Fruit fly (Drosophila melanogaster) whole organism, embryonic: ENCODE measurements around the gene CG45488.

Experiments used
- Antp ChIP-seq: fragments of 200-800 bp; sonication (Bioruptor generic); optimal IDR thresholded peaks from 3 replicates; lab custom pipeline; 2016; ENCODE audit warnings: missing biosample characterization, missing genetic modification characterization
- CG10274 ChIP-seq: fragments of 200-800 bp; sonication (Bioruptor generic); optimal IDR thresholded peaks from 3 replicates; lab custom pipeline; 2017; ENCODE audit warnings: missing biosample characterization, mild to moderate bottlenecking, missing genetic modification characterization
- CG10565 ChIP-seq: fragments of 200-800 bp; sonication (Bioruptor generic); optimal IDR thresholded peaks from 3 replicates; lab custom pipeline; 2016; ENCODE audit warnings: missing biosample characterization, mild to moderate bottlenecking, missing genetic modification characterization
- CG10979 ChIP-seq: fragments of 200-800 bp; sonication (Bioruptor generic); optimal IDR thresholded peaks from 2 replicates; lab custom pipeline; 2018; ENCODE audit warnings: missing biosample characterization, mild to moderate bottlenecking, missing genetic modification characterization, moderate library complexity
- CG11456 ChIP-seq: fragments of 200-800 bp; sonication (Bioruptor generic); IDR thresholded peaks from 3 replicates; pipeline ENCODE4 v1.3.6; 2022; ENCODE audit warnings: missing biosample characterization, missing genetic modification characterization
- CG12104 ChIP-seq: fragments of 200-800 bp; sonication (Bioruptor generic); optimal IDR thresholded peaks from 3 replicates; lab custom pipeline; 2016; ENCODE audit warnings: missing biosample characterization, missing genetic modification characterization
- CG12299 ChIP-seq: fragments of 200-800 bp; sonication (Bioruptor generic); optimal IDR thresholded peaks from 2 replicates; lab custom pipeline; 2018; ENCODE audit warnings: missing biosample characterization, mild to moderate bottlenecking, missing genetic modification characterization
- CG1233 ChIP-seq: fragments of 200-800 bp; sonication (Bioruptor generic); optimal IDR thresholded peaks from 4 replicates; lab custom pipeline; 2018; ENCODE audit warnings: missing biosample characterization, mild to moderate bottlenecking, missing genetic modification characterization
- CG13123 ChIP-seq: fragments of 200-800 bp; sonication (Bioruptor generic); optimal IDR thresholded peaks from 2 replicates; lab custom pipeline; 2016; ENCODE audit warnings: missing biosample characterization, missing genetic modification characterization
- CG14965 ChIP-seq: fragments of 200-800 bp; sonication (Bioruptor generic); optimal IDR thresholded peaks from 2 replicates; lab custom pipeline; 2016; ENCODE audit warnings: missing biosample characterization, missing genetic modification characterization, borderline replicate concordance
- CG1529 ChIP-seq: fragments of 200-800 bp; sonication (Bioruptor generic); optimal IDR thresholded peaks from 3 replicates; lab custom pipeline; 2018; ENCODE audit warnings: missing biosample characterization, missing genetic modification characterization
- CG16863 ChIP-seq: fragments of 200-800 bp; sonication (Bioruptor generic); optimal IDR thresholded peaks from 3 replicates; lab custom pipeline; 2016; ENCODE audit warnings: missing biosample characterization, missing genetic modification characterization
- CG17186 ChIP-seq: fragments of 200-800 bp; sonication (Bioruptor generic); optimal IDR thresholded peaks from 3 replicates; lab custom pipeline; 2017; ENCODE audit warnings: missing biosample characterization, missing genetic modification reagents, missing genetic modification characterization
- CG17385 ChIP-seq: fragments of 200-800 bp; sonication (Bioruptor generic); optimal IDR thresholded peaks from 3 replicates; lab custom pipeline; 2018; ENCODE audit warnings: missing biosample characterization, mild to moderate bottlenecking, missing genetic modification characterization
- CG2120 ChIP-seq: fragments of 200-800 bp; sonication (Bioruptor generic); optimal IDR thresholded peaks from 3 replicates; lab custom pipeline; 2016; ENCODE audit warnings: missing biosample characterization, missing genetic modification characterization
- CG30431 ChIP-seq: fragments of 200-800 bp; sonication (Bioruptor generic); optimal IDR thresholded peaks from 2 replicates; lab custom pipeline; 2017; ENCODE audit warnings: missing biosample characterization, missing genetic modification characterization
- CG32767 ChIP-seq: fragments of 200-800 bp; sonication (Bioruptor generic); IDR thresholded peaks from 2 replicates; pipeline ENCODE4 v1.3.6; 2022; ENCODE audit warnings: missing biosample characterization, missing genetic modification characterization
- CG3726 ChIP-seq: fragments of 200-800 bp; sonication (Bioruptor generic); IDR thresholded peaks from 3 replicates; pipeline ENCODE4, ENCODE4 v1.3.6; 2022; ENCODE audit warnings: missing biosample characterization, missing genetic modification characterization
- CG7372 ChIP-seq: fragments of 200-800 bp; sonication (Bioruptor generic); IDR thresholded peaks from 2 replicates; pipeline ENCODE4 v1.3.6; 2022; ENCODE audit warnings: missing biosample characterization, missing genetic modification characterization
- CG8924 ChIP-seq: fragments of 200-800 bp; optimal IDR thresholded peaks from 3 replicates; lab custom pipeline; 2019; ENCODE audit warnings: missing biosample characterization, mild to moderate bottlenecking, missing genetic modification characterization, moderate library complexity
- CG9437 ChIP-seq: fragments of 200-800 bp; sonication (Bioruptor generic); optimal IDR thresholded peaks from 2 replicates; lab custom pipeline; 2018; ENCODE audit warnings: missing biosample characterization, mild to moderate bottlenecking, missing genetic modification characterization
- CG9727 ChIP-seq: fragments of 200-800 bp; sonication (Bioruptor generic); optimal IDR thresholded peaks from 3 replicates; lab custom pipeline; 2017; ENCODE audit warnings: missing biosample characterization, mild to moderate bottlenecking, missing genetic modification characterization
- CoRest ChIP-seq: fragments of 200-800 bp; sonication (Bioruptor generic); optimal IDR thresholded peaks from 3 replicates; lab custom pipeline; 2018; ENCODE audit warnings: missing biosample characterization, mild to moderate bottlenecking, missing genetic modification characterization, moderate library complexity
- Dek ChIP-seq: fragments of 200-800 bp; sonication (Bioruptor generic); optimal IDR thresholded peaks from 3 replicates; lab custom pipeline; 2019; ENCODE audit warnings: missing biosample characterization, mild to moderate bottlenecking, missing genetic modification characterization, moderate library complexity
- E2f1 ChIP-seq: fragments of 200-800 bp; sonication (Bioruptor generic); IDR thresholded peaks from 2 replicates; pipeline ENCODE4 v1.3.6; 2022; ENCODE audit warnings: missing biosample characterization, missing genetic modification characterization
- Hr3 ChIP-seq: fragments of 200-800 bp; sonication (Bioruptor generic); optimal IDR thresholded peaks from 3 replicates; lab custom pipeline; 2016; ENCODE audit warnings: missing biosample characterization, missing genetic modification characterization
- Kr ChIP-seq: fragments of 200-800 bp; sonication (Bioruptor generic); optimal IDR thresholded peaks from 2 replicates; lab custom pipeline; 2017; ENCODE audit warnings: missing biosample characterization, mild to moderate bottlenecking, missing genetic modification characterization
- MBD-R2 ChIP-seq: fragments of 200-800 bp; sonication (Bioruptor generic); IDR thresholded peaks from 2 replicates; pipeline ENCODE4 v1.3.6; 2022; ENCODE audit warnings: missing biosample characterization, missing genetic modification characterization
- Med ChIP-seq: fragments of 200-800 bp; sonication (Bioruptor generic); peaks from one replicate; lab custom pipeline; 2016; ENCODE audit warnings: missing biosample characterization, missing genetic modification characterization, mild to moderate bottlenecking, inconsistent platforms, moderate library complexity
- NC2β ChIP-seq: fragments of 200-800 bp; sonication (Bioruptor generic); optimal IDR thresholded peaks from 2 replicates; lab custom pipeline; 2016; ENCODE audit warnings: missing biosample characterization, missing genetic modification characterization
- NK7.1 ChIP-seq: fragments of 200-800 bp; sonication (Bioruptor generic); optimal IDR thresholded peaks from 3 replicates; lab custom pipeline; 2016; ENCODE audit warnings: missing biosample characterization, missing genetic modification characterization
- NfI ChIP-seq: fragments of 200-800 bp; sonication (Bioruptor generic); optimal IDR thresholded peaks from 3 replicates; lab custom pipeline; 2018; ENCODE audit warnings: missing biosample characterization, mild to moderate bottlenecking, missing genetic modification characterization, moderate library complexity
- Sox100B ChIP-seq: fragments of 200-800 bp; sonication (Bioruptor generic); optimal IDR thresholded peaks from 3 replicates; lab custom pipeline; 2018; ENCODE audit warnings: missing biosample characterization, mild to moderate bottlenecking, missing genetic modification characterization
- Spps ChIP-seq: fragments of 200-800 bp; sonication (Bioruptor generic); optimal IDR thresholded peaks from 2 replicates; lab custom pipeline; 2018; ENCODE audit warnings: missing biosample characterization, mild to moderate bottlenecking, missing genetic modification characterization
- Xrp1 ChIP-seq: fragments of 200-800 bp; sonication (Bioruptor generic); IDR thresholded peaks from 2 replicates; pipeline ENCODE4 v1.3.6; 2022; ENCODE audit warnings: missing biosample characterization, missing genetic modification characterization
- YL-1 ChIP-seq: fragments of 200-800 bp; sonication (Bioruptor generic); optimal IDR thresholded peaks from 3 replicates; lab custom pipeline; 2017; ENCODE audit warnings: missing biosample characterization, mild to moderate bottlenecking, missing genetic modification characterization
- ac ChIP-seq: fragments of 200-800 bp; sonication (Bioruptor generic); optimal IDR thresholded peaks from 3 replicates; lab custom pipeline; 2017; ENCODE audit warnings: missing biosample characterization, mild to moderate bottlenecking, missing genetic modification characterization
- az2 ChIP-seq: fragments of 200-800 bp; sonication (Bioruptor generic); optimal IDR thresholded peaks from 3 replicates; lab custom pipeline; 2016; ENCODE audit warnings: missing biosample characterization, missing genetic modification characterization
- bsh ChIP-seq, 2 experiments: fragments of 200-800 bp; sonication (Bioruptor generic); optimal IDR thresholded peaks; 2 replicates each; lab custom pipeline; 2017 to 2018; ENCODE audit warnings: mild to moderate bottlenecking in 2 of 2, missing biosample characterization in 2 of 2, missing genetic modification characterization in 2 of 2, moderate library complexity in 1 of 2
- cas ChIP-seq: fragments of 200-800 bp; sonication (Bioruptor generic); IDR thresholded peaks from 2 replicates; pipeline ENCODE4 v1.3.6; 2022; ENCODE audit warnings: missing biosample characterization, missing genetic modification characterization
- croc ChIP-seq: fragments of 200-800 bp; sonication (Bioruptor generic); conservative IDR thresholded peaks from 3 replicates; pipeline ENCODE4 v1.3.6; 2022; ENCODE audit warnings: missing biosample characterization, missing genetic modification characterization
- dm ChIP-seq: fragments of 200-800 bp; sonication (Bioruptor generic); optimal IDR thresholded peaks from 3 replicates; lab custom pipeline; 2016; ENCODE audit warnings: missing biosample characterization, missing genetic modification characterization
- dpn ChIP-seq, 2 experiments: fragments of 200-800 bp; sonication (Bioruptor generic); optimal IDR thresholded peaks; 3 replicates each; lab custom pipeline; 2016; ENCODE audit warnings: missing biosample characterization in 2 of 2, missing genetic modification characterization in 2 of 2
- eve ChIP-seq, 2 experiments: fragments of >200 bp; optimal IDR thresholded peaks; 2 replicates each; lab custom pipeline; 2017; ENCODE audit warnings: missing biosample characterization in 2 of 2, missing genetic modification characterization in 2 of 2
- jing ChIP-seq: fragments of 200-800 bp; sonication (Bioruptor generic); optimal IDR thresholded peaks from 2 replicates; lab custom pipeline; 2018; ENCODE audit warnings: missing biosample characterization, mild to moderate bottlenecking, missing genetic modification characterization
- lbe ChIP-seq: fragments of 200-800 bp; sonication (Bioruptor generic); optimal IDR thresholded peaks from 2 replicates; lab custom pipeline; 2016; ENCODE audit warnings: missing biosample characterization, mild to moderate bottlenecking, missing genetic modification characterization
- unpg ChIP-seq: fragments of 200-800 bp; sonication (Bioruptor generic); optimal IDR thresholded peaks from 3 replicates; lab custom pipeline; 2018; ENCODE audit warnings: missing biosample characterization, mild to moderate bottlenecking, missing genetic modification characterization, moderate library complexity
- zfh1 ChIP-seq: fragments of 200-800 bp; sonication (Bioruptor generic); IDR thresholded peaks from 3 replicates; pipeline ENCODE4 v1.3.6; 2022; ENCODE audit warnings: missing biosample characterization, missing genetic modification characterization

CG45488 gene

DNA sequence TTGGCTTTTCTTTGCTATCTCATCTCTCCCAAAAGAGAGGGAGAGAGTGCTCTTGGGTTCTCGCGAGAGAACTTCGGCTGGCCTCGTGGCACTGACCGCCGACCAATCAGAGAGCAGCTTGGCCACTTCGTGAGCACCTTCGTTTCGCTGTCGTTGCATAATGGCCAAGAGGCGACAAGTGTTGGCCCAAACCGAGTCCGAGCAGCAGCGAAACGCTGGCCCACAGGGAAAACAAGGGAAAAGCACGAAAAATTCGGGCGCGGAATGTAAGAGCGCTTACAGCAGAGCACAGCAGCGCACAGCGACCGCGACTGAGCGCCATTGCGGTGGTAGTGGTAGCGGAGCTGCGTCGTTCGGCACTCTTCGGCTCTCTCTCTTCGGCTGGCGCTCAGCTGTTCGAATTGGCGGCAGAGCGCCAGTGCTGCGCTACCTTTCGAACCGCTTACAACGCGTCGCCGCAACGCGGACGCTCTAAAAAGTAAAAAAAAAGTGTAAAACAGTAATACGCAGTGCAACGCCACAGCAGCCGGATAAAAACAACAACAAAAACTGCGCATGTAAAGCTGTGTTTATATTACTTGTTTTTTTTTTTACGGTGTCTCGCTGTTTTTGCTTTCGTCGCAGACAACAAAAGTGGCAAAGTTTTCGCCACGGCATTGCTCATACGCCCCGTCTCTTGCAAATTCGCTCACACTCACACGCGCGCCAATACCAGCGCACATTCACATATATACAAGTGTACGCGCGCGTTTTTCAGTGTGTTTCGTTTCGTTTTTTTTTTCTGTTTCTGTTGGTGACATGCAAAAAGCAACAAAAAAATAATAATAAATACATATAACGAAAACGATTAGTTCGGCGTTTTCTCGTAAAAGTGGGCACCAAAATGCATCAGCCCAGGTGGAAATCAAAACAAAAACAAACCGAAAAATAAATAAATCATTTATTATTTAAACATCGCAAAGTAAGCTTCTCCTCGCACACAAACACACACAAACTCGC, 33.0 kb downstream of the CG45488 start (continued):
- TF ChIP-seq unpg (GFP tag; lab: Kevin White, UChicago) (no peak), Hr3 (GFP tag; lab: Kevin White, UChicago) (no peak), CG16863 (GFP tag; lab: Kevin White, UChicago) (no peak), CG10565 (GFP tag; lab: Kevin White, UChicago) (no peak), CG30431 (GFP tag; lab: Kevin White, UChicago) (no peak), bsh (GFP tag; optimal IDR thresholded peaks at IDR 0.05; lab: Kevin White, UChicago) (peak in 1 of 2 experiments; percentile 56), lbe (GFP tag; lab: Kevin White, UChicago) (no peak), NfI (GFP tag; lab: Kevin White, UChicago) (no peak), NC2β (no peak), Antp (GFP tag; lab: Kevin White, UChicago) (no peak), CG1233 (GFP tag; lab: Kevin White, UChicago) (no peak), CG14965 (GFP tag; lab: Kevin White, UChicago) (no peak), CG10274 (no peak), Kr (no peak), CG32767 (GFP tag; lab: Robert Waterston, UW) (no peak), CG11456 (GFP tag; lab: Robert Waterston, UW) (0 out of 3 replicates have a peak, but pooled peaks have one; percentile 22), eve (GFP tag; optimal IDR thresholded peaks at IDR 0.05; lab: Kevin White, UChicago) (no peak), CG17186 (GFP tag; lab: Kevin White, UChicago) (no peak), cas (GFP tag; lab: Robert Waterston, UW) (no peak), MBD-R2 (GFP tag; lab: Robert Waterston, UW) (no peak), YL-1 (GFP tag; lab: Kevin White, UChicago) (peak; percentile 14), CG9437 (GFP tag; lab: Kevin White, UChicago) (no peak), E2f1 (GFP tag; lab: Robert Waterston, UW) (no peak)

DNA sequence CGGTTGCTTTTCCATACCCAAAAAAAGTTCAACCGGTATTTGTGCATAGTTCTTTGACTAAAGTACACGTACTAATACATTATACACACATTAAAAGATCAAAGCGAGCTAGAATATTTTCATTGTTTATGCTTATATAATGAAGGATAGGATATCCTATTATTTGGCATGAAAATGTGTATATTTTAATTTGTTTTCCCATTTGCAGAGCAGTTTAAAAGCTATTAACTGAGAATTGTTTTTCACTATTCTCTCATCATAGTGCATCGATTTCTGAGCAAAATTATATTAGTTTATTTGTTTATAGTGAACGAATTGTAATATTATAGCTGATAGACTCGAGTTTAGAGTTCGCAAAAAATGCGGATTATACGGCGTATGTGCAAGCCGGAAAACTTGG, 33.7 kb downstream of the CG45488 start:
- TF ChIP-seq CG7372 (GFP tag; lab: Robert Waterston, UW) = no peak
- no peak for TF ChIP-seq dm
- no peak for TF ChIP-seq zfh1 (GFP tag; lab: Robert Waterston, UW)
- no peak for TF ChIP-seq CG10979
- TF ChIP-seq CG12104 (GFP tag; lab: Kevin White, UChicago) = no peak
- peak; percentile 1 for TF ChIP-seq Med (GFP tag; lab: Kevin White, UChicago)
- TF ChIP-seq CG13123 (GFP tag; lab: Kevin White, UChicago) = no peak

DNA sequence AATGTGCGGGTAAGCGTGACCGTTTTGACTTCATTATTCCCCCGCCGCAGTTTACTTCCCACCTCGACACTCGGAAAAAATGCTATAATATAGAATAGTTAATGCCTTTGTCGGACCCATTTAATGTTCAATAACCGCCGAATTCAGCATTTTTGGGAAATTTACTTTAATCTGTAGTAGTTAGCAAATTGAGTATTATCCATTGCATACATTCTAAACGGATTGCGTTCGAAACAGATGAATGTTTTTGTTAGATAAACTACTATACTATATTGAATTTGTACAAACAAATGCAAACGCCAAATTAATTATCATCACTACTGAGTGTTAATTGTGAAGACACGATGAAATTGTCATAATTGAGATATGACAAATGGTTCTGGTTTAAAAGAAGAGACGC, 36.0 kb downstream of the CG45488 start:
- TF ChIP-seq CoRest (tag; lab: Kevin White, UChicago) (peak; percentile 38), az2 (GFP tag; lab: Kevin White, UChicago) (peak; percentile 30), Spps (no peak), CG2120 (peak; percentile 31), CG8924 (tag; lab: Kevin White, UChicago) (peak; percentile 22), ac (GFP tag; lab: Kevin White, UChicago) (no peak), Dek (tag; lab: Kevin White, UChicago) (no peak), CG9727 (GFP tag; lab: Kevin White, UChicago) (peak; percentile 37), Xrp1 (GFP tag; lab: Robert Waterston, UW) (no peak), croc (GFP tag; lab: Robert Waterston, UW) (no peak), CG12299 (no peak), NK7.1 (GFP tag; lab: Kevin White, UChicago) (no peak), CG1529 (GFP tag; lab: Kevin White, UChicago) (peak; percentile 12), Sox100B (GFP tag; lab: Kevin White, UChicago) (peak; percentile 55), jing (GFP tag; lab: Kevin White, UChicago) (no peak), MBD-R2 (GFP tag; lab: Robert Waterston, UW) (no peak), CG17385 (GFP tag; lab: Kevin White, UChicago) (peak; percentile 22), dpn (GFP tag; optimal IDR thresholded peaks at IDR 0.05; lab: Kevin White, UChicago) (peak in 1 of 2 experiments; percentile 8), CG3726 (no peak)
